Fruit fly (Drosophila melanogaster) whole organism, larva: Measurements from ENCODE around the gene TBC1D16.

Experiments
- noc ChIP-seq: fragments of 200-800 bp; sonication (Bioruptor generic); optimal IDR thresholded peaks from 3 replicates; lab custom pipeline; 2019; ENCODE audit warnings: missing biosample characterization, mild to moderate bottlenecking, missing genetic modification characterization, moderate library complexity

The TBC1D16 gene

DNA sequence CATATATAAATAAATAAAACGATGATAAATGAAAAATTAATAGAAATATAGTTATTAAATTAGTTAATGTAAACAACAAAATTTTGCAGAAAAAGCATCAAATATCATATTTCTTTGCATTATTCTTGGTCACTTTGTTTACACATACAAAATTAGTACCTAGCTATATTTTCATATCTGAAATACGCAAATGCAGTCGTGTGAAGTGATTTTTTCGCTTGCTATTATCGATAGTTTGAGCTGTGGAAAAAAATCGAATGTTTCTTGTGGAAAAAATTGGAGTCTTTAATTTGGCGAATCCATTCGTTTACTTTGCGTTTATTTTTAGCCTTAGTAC, 39.0 kb downstream of the TBC1D16 start, which contains the start of gene Cnot4:
Gene Cnot4 (plus strand): TSS at position 229 of the 337 bp plus-strand sequence.
- TF ChIP-seq noc (tag; lab: Kevin White, UChicago), result no peak

DNA sequence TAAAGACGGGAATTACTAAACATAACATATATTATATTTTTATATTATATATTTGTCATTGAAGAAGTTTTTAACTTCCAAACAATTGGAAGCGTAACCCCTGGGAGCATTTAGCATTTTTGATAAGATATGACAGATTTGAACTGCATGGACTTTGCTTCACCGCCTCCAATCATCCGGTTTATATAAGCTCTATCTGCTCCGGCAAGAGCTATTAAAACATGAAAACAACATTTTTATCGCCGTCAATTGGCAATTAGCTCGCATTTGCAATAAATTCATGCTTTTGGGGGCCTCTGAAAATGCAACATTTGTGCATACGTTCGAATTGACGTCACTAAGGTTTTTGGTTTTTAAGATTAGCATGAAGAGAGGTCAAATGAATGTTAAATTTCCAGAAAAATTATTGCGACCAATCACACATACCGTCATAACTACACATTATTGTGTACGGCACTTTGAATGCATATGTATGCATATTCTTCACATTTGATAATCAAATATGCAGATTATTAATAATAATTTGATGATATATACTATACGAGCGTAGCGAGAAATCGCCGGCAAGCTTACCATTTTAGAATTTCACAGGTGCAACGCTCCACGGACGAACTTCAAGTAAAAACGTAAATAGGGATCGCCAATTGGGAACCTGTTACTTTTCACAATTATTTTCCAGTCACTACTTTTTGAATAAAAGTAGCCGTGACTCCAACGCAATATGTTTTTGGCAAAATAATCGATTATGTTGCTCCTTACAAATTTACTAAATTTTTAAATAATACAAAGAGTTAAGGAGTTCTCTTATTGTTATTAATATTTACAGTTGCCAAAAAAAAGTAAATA, 39.6 kb downstream of the TBC1D16 start, which contains the start of gene Mdh1:
Gene Mdh1 (minus strand): TSS at position 691 of the 846 bp plus-strand sequence.
- no peak for TF ChIP-seq noc (tag; lab: Kevin White, UChicago)

DNA sequence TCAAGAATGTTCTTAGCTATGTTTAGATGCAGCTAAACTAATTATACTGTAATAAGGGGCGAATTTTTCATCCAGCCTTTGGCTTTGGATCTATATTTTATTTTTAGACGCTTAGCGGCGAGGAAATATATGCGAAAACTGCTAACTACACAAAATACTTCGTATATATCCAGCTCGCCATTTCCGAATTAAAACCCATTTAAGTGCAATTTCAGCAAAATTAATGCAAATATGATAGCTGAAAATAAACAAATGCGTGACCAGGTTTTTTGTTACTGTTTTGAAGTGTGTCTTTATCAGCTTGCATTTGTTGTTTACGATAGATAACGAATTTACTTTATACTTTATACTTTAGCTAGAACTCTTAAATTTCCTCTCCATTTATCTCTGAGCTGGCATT, 40.4 kb downstream of the TBC1D16 start:
- TF ChIP-seq noc (tag; lab: Kevin White, UChicago), result no peak

DNA sequence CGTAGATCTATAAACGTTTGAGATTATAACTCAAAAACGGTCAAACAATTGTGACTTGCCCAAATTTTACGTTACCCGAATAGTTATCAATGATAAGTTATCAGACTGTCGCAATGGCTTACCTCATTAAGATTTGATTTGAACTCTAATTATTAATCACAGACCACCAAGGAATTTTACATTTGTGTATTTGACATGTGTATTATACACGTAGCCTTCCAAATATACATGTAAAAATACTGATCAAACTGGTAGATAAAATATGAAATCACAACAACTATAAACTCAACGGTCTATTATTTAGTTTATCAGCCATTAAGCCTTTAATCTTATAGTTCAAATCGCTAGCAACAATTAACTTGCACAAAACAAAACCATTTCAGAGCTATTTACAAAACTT, 42.0 kb downstream of the TBC1D16 start:
- TF ChIP-seq noc (tag; lab: Kevin White, UChicago), result no peak

DNA sequence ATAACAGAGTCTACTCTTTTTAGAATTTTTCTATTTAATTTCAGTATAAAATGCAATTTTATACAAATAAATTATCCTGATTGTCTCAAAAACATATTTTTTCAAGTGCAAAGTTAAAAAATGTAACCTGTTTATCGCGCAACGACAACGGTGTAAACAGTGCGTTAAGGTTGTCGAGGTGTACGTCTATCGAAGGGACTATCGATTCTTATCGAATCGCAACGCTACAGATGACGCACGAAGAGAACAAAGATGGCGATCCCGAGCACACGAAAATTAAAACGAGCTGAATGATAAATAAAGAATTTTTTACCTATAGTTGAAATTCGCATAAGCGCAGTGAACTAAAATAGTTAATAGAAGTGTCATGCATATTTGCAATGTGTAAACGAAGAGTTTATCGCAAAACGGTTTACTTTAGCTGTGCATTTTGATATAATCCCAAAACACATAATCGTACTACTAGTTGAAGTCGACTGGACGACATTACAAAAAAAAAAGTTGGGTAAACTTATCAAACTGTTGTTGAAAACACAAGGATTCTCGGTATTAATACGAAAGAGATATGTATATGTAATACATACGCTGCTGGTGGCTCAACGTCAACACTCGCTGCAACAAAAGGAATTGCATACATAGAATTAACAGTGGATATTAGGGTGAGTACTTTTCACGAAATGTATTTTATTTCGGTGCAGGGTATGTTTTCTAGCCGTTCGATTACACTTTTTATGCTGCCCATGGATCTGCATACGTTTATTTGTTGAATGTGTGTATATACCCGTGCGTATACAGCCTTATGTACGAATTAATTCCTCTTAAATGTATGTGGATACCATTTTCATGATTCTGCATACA, 47.4 kb downstream of the TBC1D16 start, which contains the start of gene da:
Gene da (plus strand): TSS at position 237 of the 858 bp plus-strand sequence.
- TF ChIP-seq noc (tag; lab: Kevin White, UChicago), result peak; percentile 31

DNA sequence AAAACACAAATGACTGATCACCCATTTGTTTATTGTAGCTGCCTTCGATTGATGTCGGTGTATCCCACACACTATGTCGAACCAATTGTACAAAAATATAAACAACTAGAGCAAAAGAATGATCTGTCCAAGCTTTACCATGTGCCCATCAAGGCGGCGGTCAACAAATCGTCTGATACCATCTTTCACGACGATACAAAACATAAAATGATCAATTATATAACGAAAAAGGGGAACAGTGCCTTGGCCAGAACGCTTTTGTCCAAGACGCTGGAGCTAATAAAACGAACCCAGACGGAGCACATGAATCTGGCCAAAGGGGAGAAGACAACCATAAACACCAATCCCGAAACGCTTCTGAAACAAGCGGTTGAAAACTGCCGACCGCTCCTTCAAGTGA, 48.6 kb downstream of the TBC1D16 start:
- TF ChIP-seq noc (tag; lab: Kevin White, UChicago), result no peak

DNA sequence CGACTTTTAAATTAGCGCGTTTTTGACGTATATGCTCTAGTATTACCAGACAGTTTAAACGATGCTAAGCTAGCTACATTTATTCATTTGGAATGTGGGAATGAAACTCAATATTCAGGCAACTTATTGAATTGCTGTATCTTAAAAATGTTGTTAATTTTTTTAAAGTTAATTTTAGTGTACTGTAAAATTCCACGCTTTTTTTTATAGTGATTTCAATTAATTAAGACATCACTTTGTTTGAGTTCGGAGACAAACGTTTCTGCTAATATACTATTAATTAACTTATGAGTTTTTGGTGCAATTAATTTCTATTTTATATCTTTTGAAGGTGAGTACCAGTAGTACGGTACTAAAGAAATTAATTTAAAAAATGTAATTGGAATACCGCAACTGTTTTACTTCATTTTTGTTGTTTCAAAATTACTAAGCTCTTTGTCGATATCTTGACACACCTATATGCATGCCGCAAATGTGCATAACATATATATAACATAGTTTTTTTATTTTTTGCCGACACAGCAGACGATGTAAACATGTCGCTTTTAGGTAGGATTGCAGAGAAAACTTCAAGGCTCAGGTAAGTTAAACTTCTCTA, 49.1 kb downstream of the TBC1D16 start, which contains the start of the genes Cdk1 and mRpS7:
Gene Cdk1 (minus strand): TSS at position 55 of the 598 bp plus-strand sequence.
Gene mRpS7 (plus strand): TSS at position 455 of the 598 bp plus-strand sequence.
- TF ChIP-seq noc (tag; lab: Kevin White, UChicago), result peak; percentile 53
